Worm (Caenorhabditis elegans) whole organism, L3 larva: ENCODE data around the gene T07D3.4.
A peak's percentile ranks its signal among the peaks of the same experiment; 100 is the strongest.

Experiments used
- R02D3.7 ChIP-seq: fragments of 150-350 bp; optimal IDR thresholded peaks from 2 replicates; lab custom pipeline; 2014; ENCODE audit warnings: missing biosample characterization, missing genetic modification characterization
- ZK546.5 ChIP-seq: sonication (generic microtip); optimal IDR thresholded peaks from 2 replicates; lab custom pipeline; 2017; ENCODE audit warnings: missing biosample characterization, missing genetic modification characterization
- aly-2 ChIP-seq: fragments of 150-350 bp; optimal IDR thresholded peaks from 2 replicates; lab custom pipeline; 2014; ENCODE audit warnings: missing biosample characterization, missing genetic modification characterization
- ama-1 ChIP-seq: fragments of 150-350 bp; optimal IDR thresholded peaks from 2 replicates; lab custom pipeline; 2018
- ceh-9 ChIP-seq: sonication (generic microtip); optimal IDR thresholded peaks from 2 replicates; lab custom pipeline; 2018; ENCODE audit warnings: missing biosample characterization, missing genetic modification characterization
- daf-12 ChIP-seq: fragments of 150-350 bp; optimal IDR thresholded peaks from 2 replicates; lab custom pipeline; 2014; ENCODE audit warnings: missing biosample characterization, missing genetic modification reagents, missing genetic modification characterization
- egl-5 ChIP-seq: fragments of 150-350 bp; optimal IDR thresholded peaks from 2 replicates; lab custom pipeline; 2017; ENCODE audit warnings: missing biosample characterization, missing genetic modification reagents, missing genetic modification characterization, inconsistent platforms
- elt-1 ChIP-seq: fragments of 150-350 bp; optimal IDR thresholded peaks from 2 replicates; lab custom pipeline; 2014; ENCODE audit warnings: missing biosample characterization, missing genetic modification characterization
- elt-2 ChIP-seq: sonication (generic microtip); optimal IDR thresholded peaks from 2 replicates; lab custom pipeline; 2016; ENCODE audit warnings: missing genetic modification reagents, mild to moderate bottlenecking, missing genetic modification characterization, missing compliant biosample characterization
- elt-3 ChIP-seq, 3 experiments: fragments of 150-350 bp in 1 of 3; sonication (generic microtip) in 2 of 3; optimal IDR thresholded peaks; 2 replicates in 2 of 3; 4 replicates in 1 of 3; lab custom pipeline; 2014 to 2017; ENCODE audit warnings: missing biosample characterization in 3 of 3, missing genetic modification characterization in 3 of 3
- eor-1 ChIP-seq, 2 experiments: fragments of 150-350 bp; optimal IDR thresholded peaks; 2 replicates each; lab custom pipeline; 2014 to 2018; ENCODE audit warnings: missing biosample characterization in 2 of 2, missing genetic modification characterization in 2 of 2
- fkh-10 ChIP-seq: sonication (generic microtip); optimal IDR thresholded peaks from 2 replicates; lab custom pipeline; 2017; ENCODE audit warnings: missing biosample characterization, missing genetic modification reagents, missing genetic modification characterization
- fkh-2 ChIP-seq: fragments of 150-350 bp; optimal IDR thresholded peaks from 2 replicates; lab custom pipeline; 2014; ENCODE audit warnings: missing biosample characterization, missing genetic modification reagents, missing genetic modification characterization
- fos-1 ChIP-seq: fragments of 150-350 bp; optimal IDR thresholded peaks from 2 replicates; lab custom pipeline; 2014; ENCODE audit warnings: missing biosample characterization, missing genetic modification characterization
- hmg-11 ChIP-seq: sonication (generic microtip); optimal IDR thresholded peaks from 2 replicates; lab custom pipeline; 2016; ENCODE audit warnings: missing genetic modification characterization, missing compliant biosample characterization
- jun-1 ChIP-seq: fragments of 150-350 bp; optimal IDR thresholded peaks from 2 replicates; lab custom pipeline; 2014; ENCODE audit warnings: missing biosample characterization, missing genetic modification reagents, missing genetic modification characterization
- lin-39 ChIP-seq: fragments of 150-350 bp; optimal IDR thresholded peaks from 2 replicates; lab custom pipeline; 2018; ENCODE audit warnings: missing biosample characterization, missing genetic modification reagents, missing genetic modification characterization
- lsy-12 ChIP-seq: sonication (generic microtip); optimal IDR thresholded peaks from 2 replicates; lab custom pipeline; 2016; ENCODE audit warnings: mild to moderate bottlenecking, missing genetic modification characterization, missing compliant biosample characterization
- mdl-1 ChIP-seq: fragments of 150-350 bp; optimal IDR thresholded peaks from 2 replicates; lab custom pipeline; 2014; ENCODE audit warnings: missing biosample characterization, missing genetic modification characterization
- mml-1 ChIP-seq: fragments of 150-350 bp; sonication (generic microtip); optimal IDR thresholded peaks from 3 replicates; lab custom pipeline; 2014; ENCODE audit warnings: missing biosample characterization, missing genetic modification characterization
- nfya-1 ChIP-seq: sonication (generic microtip); optimal IDR thresholded peaks from 2 replicates; lab custom pipeline; 2017; ENCODE audit warnings: missing genetic modification characterization, mild to moderate bottlenecking, missing compliant biosample characterization, antibody characterized with exemption, moderate library complexity; ENCODE audit not compliant: insufficient read depth
- nhr-12 ChIP-seq: fragments of 150-350 bp; optimal IDR thresholded peaks from 2 replicates; lab custom pipeline; 2014; ENCODE audit warnings: missing biosample characterization, missing genetic modification characterization
- nhr-23 ChIP-seq: fragments of 150-350 bp; optimal IDR thresholded peaks from 2 replicates; lab custom pipeline; 2014; ENCODE audit warnings: missing biosample characterization, missing genetic modification reagents, missing genetic modification characterization
- nhr-25 ChIP-seq: sonication (generic microtip); optimal IDR thresholded peaks from 2 replicates; lab custom pipeline; 2017; ENCODE audit warnings: missing biosample characterization, missing genetic modification characterization
- nhr-28 ChIP-seq: fragments of 150-350 bp; optimal IDR thresholded peaks from 2 replicates; lab custom pipeline; 2014; ENCODE audit warnings: missing biosample characterization, missing genetic modification characterization
- nhr-43 ChIP-seq: sonication (generic microtip); optimal IDR thresholded peaks from 2 replicates; lab custom pipeline; 2016; ENCODE audit warnings: mild to moderate bottlenecking, missing genetic modification characterization, missing compliant biosample characterization; ENCODE audit not compliant: poor library complexity, severe bottlenecking
- nhr-76 ChIP-seq: fragments of 150-350 bp; sonication (generic microtip); optimal IDR thresholded peaks from 5 replicates; lab custom pipeline; 2014; ENCODE audit warnings: missing biosample characterization, missing genetic modification characterization
- nhr-77 ChIP-seq: fragments of 150-350 bp; optimal IDR thresholded peaks from 2 replicates; lab custom pipeline; 2014; ENCODE audit warnings: missing biosample characterization, missing genetic modification characterization
- pqm-1 ChIP-seq: fragments of 150-350 bp; optimal IDR thresholded peaks from 2 replicates; lab custom pipeline; 2017; ENCODE audit warnings: missing biosample characterization, missing genetic modification characterization, inconsistent platforms
- sea-2 ChIP-seq: fragments of 150-350 bp; sonication (generic microtip); optimal IDR thresholded peaks from 4 replicates; lab custom pipeline; 2014; ENCODE audit warnings: missing biosample characterization, missing genetic modification reagents, missing genetic modification characterization
- skn-1 ChIP-seq: fragments of 150-350 bp; optimal IDR thresholded peaks from 2 replicates; lab custom pipeline; 2014; ENCODE audit warnings: missing biosample characterization, missing genetic modification characterization
- unc-62 ChIP-seq: fragments of 150-350 bp; sonication (generic microtip); optimal IDR thresholded peaks from 4 replicates; lab custom pipeline; 2014; ENCODE audit warnings: missing biosample characterization, missing genetic modification reagents, missing genetic modification characterization
- zag-1 ChIP-seq: fragments of 150-350 bp; optimal IDR thresholded peaks from 2 replicates; lab custom pipeline; 2014; ENCODE audit warnings: missing biosample characterization, missing genetic modification characterization
- ztf-4 ChIP-seq: fragments of 150-350 bp; optimal IDR thresholded peaks from 2 replicates; lab custom pipeline; 2014; ENCODE audit warnings: missing biosample characterization, missing genetic modification characterization

Gene T07D3.4

DNA sequence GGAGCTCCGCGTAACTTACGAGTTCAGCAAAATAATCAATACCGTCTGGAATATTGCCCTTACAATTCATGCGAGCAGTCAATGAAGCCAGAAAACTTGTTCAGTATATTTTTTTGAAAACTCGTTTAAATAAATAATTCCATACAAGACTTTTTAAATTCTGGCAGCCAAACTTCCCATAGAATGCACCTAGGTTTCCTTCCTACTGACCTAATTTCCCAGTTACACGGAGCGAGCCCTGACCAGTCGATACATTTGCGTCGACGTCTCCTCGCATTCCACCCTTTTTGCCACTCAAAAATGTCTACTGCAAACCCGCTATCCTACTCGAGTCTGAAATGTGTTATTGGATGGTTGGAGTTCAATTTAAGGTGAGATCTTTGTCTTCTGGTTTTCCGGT is 29.2 kb downstream of the T07D3.4 start, which contains the start of gene fbxc-30:
fbxc-30 (plus strand) TSS at position 301 of the 400 bp plus-strand sequence.
- TF ChIP-seq elt-1 (tag; lab: Kevin White, UChicago) (no peak), sea-2 (GFP tag; lab: Kevin White, UChicago) (no peak), daf-12 (no peak), nhr-77 (tag; lab: Kevin White, UChicago) (no peak), lsy-12 (tag; lab: Kevin White, UChicago) (no peak), zag-1 (tag; lab: Kevin White, UChicago) (no peak), jun-1 (no peak), nhr-43 (tag; lab: Kevin White, UChicago) (no peak), skn-1 (tag; lab: Kevin White, UChicago) (no peak), ZK546.5 (no peak), nhr-28 (tag; lab: Kevin White, UChicago) (no peak)
- TF ChIP-seq, all 47 proteins: peak for 0

DNA sequence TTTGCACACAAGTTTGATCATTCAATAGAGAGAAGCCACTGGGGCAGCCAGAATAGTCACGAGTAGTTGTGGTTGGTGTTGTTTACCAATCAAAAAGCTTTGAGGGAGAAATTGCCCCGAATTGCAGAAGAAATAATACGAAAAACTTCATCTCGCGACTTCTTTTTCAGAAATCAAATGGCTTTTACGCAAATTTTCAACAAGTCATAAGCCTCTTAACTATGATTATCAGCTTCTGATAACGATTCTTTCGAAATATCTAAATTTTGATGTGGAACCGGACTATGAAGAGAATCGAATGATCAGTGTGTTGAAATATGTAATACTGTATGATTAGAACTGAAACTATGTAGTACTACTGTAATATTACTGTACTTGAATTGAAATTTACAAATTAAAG is 32.2 kb downstream of the T07D3.4 start:
- peak; percentile 52 for TF ChIP-seq elt-2
- TF ChIP-seq nhr-28 (tag; lab: Kevin White, UChicago) = no peak

DNA sequence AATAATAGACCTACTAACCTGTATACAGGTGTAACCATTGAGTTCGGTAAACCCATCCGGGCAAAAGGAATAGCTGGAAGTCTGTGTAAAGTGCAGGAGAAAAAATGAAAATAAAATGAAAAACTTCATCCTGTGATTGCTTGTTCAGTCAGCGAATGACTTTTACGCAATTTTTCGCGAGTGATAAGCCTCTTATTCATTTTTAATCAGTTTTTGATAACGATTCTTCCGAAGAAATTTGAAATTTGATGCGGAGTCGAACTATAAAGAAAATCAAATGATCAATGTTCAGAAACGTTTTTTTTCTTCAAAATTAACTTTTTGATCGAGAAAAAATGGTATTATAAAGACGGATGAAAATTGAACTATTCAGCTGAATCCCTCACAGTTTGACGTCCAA is 34.7 kb downstream of the T07D3.4 start:
- TF ChIP-seq nfya-1 (tag; lab: Kevin White, UChicago) = no peak
- no peak for TF ChIP-seq nhr-77 (tag; lab: Kevin White, UChicago)
- no peak for TF ChIP-seq fos-1 (tag; lab: Kevin White, UChicago)
- TF ChIP-seq pqm-1 (tag; lab: Kevin White, UChicago) = peak; percentile 39
- no peak for TF ChIP-seq fkh-2
- TF ChIP-seq nhr-12 = no peak
- TF ChIP-seq elt-2 = peak; percentile 84
- TF ChIP-seq ama-1 (lab: Kevin White, UChicago) = no peak
- TF ChIP-seq aly-2 = no peak
- TF ChIP-seq, all 47 proteins: peak for 2

- TF ChIP-seq ztf-4 (tag; lab: Kevin White, UChicago) (no peak), sea-2 (GFP tag; lab: Kevin White, UChicago) (no peak), daf-12 (no peak), mdl-1 (tag; lab: Kevin White, UChicago) (no peak), skn-1 (tag; lab: Kevin White, UChicago) (no peak), pqm-1 (tag; lab: Kevin White, UChicago) (no peak), elt-1 (tag; lab: Kevin White, UChicago) (no peak), unc-62 (GFP tag; lab: Kevin White, UChicago) (no peak), nhr-76 (tag; lab: Kevin White, UChicago) (no peak), mml-1 (tag; lab: Kevin White, UChicago) (no peak)
Observed at ce11 chrII:923521-923920, 35.4 kb downstream of the T07D3.4 start, which contains the start of gene fbxc-28. Gene fbxc-28, plus strand, starts transcription at chrII:923821.

- TF ChIP-seq ama-1 (lab: Kevin White, UChicago) (no peak), R02D3.7 (tag; lab: Kevin White, UChicago) (no peak), egl-5 (tag; lab: Kevin White, UChicago) (no peak), nhr-28 (tag; lab: Kevin White, UChicago) (no peak), fkh-10 (no peak), nhr-23 (tag; lab: Kevin White, UChicago) (no peak), lin-39 (no peak), mml-1 (tag; lab: Kevin White, UChicago) (no peak), hmg-11 (tag; lab: Kevin White, UChicago) (no peak), elt-3 (tag; optimal IDR thresholded peaks at IDR 0.05; lab: Kevin White, UChicago) (no peak), eor-1 (tag; optimal IDR thresholded peaks at IDR 0.05; lab: Kevin White, UChicago) (no peak), nfya-1 (tag; lab: Kevin White, UChicago) (no peak), unc-62 (GFP tag; lab: Kevin White, UChicago) (no peak), mdl-1 (tag; lab: Kevin White, UChicago) (no peak), nhr-25 (tag; lab: Kevin White, UChicago) (no peak), ceh-9 (tag; lab: Kevin White, UChicago) (no peak), nhr-12 (no peak), lsy-12 (tag; lab: Kevin White, UChicago) (no peak)
Observed at ce11 chrII:927331-927730, 39.2 kb downstream of the T07D3.4 start, which contains the start of gene R07C3.13. Gene R07C3.13, minus strand, starts transcription at chrII:927431.
